Worm (Caenorhabditis elegans) whole organism, L3 larva: ENCODE data around the gene paqr-2.

Source experiments
- ama-1 ChIP-seq: fragments of 150-350 bp; optimal IDR thresholded peaks from 2 replicates; lab custom pipeline; 2018
- elt-2 ChIP-seq: sonication (generic microtip); optimal IDR thresholded peaks from 2 replicates; lab custom pipeline; 2016; ENCODE audit warnings: missing genetic modification reagents, mild to moderate bottlenecking, missing genetic modification characterization, missing compliant biosample characterization
- nfya-1 ChIP-seq: sonication (generic microtip); optimal IDR thresholded peaks from 2 replicates; lab custom pipeline; 2017; ENCODE audit warnings: missing genetic modification characterization, mild to moderate bottlenecking, missing compliant biosample characterization, antibody characterized with exemption, moderate library complexity; ENCODE audit not compliant: insufficient read depth
- skn-1 ChIP-seq: fragments of 150-350 bp; optimal IDR thresholded peaks from 2 replicates; lab custom pipeline; 2014; ENCODE audit warnings: missing biosample characterization, missing genetic modification characterization
- zag-1 ChIP-seq: fragments of 150-350 bp; optimal IDR thresholded peaks from 2 replicates; lab custom pipeline; 2014; ENCODE audit warnings: missing biosample characterization, missing genetic modification characterization
- ztf-4 ChIP-seq: fragments of 150-350 bp; optimal IDR thresholded peaks from 2 replicates; lab custom pipeline; 2014; ENCODE audit warnings: missing biosample characterization, missing genetic modification characterization

DNA sequence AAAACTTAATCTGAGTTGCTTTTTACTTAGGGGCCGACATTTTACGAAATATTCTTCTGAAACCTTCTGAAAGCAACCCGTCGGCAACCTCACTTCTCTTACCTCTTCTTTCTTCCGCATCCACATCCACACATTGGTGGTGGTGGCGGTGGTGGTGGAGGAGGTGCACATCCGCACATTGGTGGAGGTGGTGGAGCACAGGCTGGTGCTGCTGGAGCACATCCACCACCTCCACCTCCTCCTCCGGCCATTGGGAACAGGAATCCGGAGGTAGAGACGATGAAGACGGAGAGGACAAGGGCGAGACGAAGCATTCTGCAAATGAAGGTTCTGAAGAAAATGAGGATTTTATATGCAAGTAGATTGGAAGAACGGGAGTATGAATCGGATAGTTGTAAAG is 34.0 kb upstream of the paqr-2 start, which contains the start of gene grl-22:
- TF ChIP-seq ztf-4 (tag; lab: Kevin White, UChicago) (no peak), skn-1 (no peak), ama-1 (lab: Kevin White, UChicago) (no peak), elt-2 (tag; lab: Kevin White, UChicago) (no peak), nfya-1 (tag; lab: Kevin White, UChicago) (no peak), zag-1 (tag; lab: Kevin White, UChicago) (no peak)
